Worm (Caenorhabditis elegans) whole organism, mixed stage, embryonic: ENCODE measurements around the gene gcn-1.

Experiments used
- bed-3 ChIP-seq: fragments of 200-800 bp; sonication (Bioruptor generic); optimal IDR thresholded peaks from 3 replicates; lab custom pipeline; 2018; ENCODE audit warnings: mild to moderate bottlenecking, missing genetic modification characterization, moderate library complexity, missing compliant biosample characterization
- lsy-2 ChIP-seq: fragments of 150-350 bp; optimal IDR thresholded peaks from 2 replicates; lab custom pipeline; 2014; ENCODE audit warnings: missing biosample characterization, missing genetic modification characterization
- mab-5 ChIP-seq: fragments of 150-350 bp; optimal IDR thresholded peaks from 2 replicates; lab custom pipeline; 2014; ENCODE audit warnings: missing biosample characterization, missing genetic modification characterization
- nhr-237 ChIP-seq: fragments of 150-350 bp; optimal IDR thresholded peaks from 2 replicates; lab custom pipeline; 2014; ENCODE audit warnings: missing biosample characterization, missing genetic modification characterization
- nhr-28 ChIP-seq: fragments of 150-350 bp; optimal IDR thresholded peaks from 2 replicates; lab custom pipeline; 2014; ENCODE audit warnings: missing biosample characterization, missing genetic modification characterization
- sptf-1 ChIP-seq: sonication (generic microtip); optimal IDR thresholded peaks from 2 replicates; lab custom pipeline; 2017; ENCODE audit warnings: mild to moderate bottlenecking, missing genetic modification characterization, moderate library complexity, missing compliant biosample characterization

DNA sequence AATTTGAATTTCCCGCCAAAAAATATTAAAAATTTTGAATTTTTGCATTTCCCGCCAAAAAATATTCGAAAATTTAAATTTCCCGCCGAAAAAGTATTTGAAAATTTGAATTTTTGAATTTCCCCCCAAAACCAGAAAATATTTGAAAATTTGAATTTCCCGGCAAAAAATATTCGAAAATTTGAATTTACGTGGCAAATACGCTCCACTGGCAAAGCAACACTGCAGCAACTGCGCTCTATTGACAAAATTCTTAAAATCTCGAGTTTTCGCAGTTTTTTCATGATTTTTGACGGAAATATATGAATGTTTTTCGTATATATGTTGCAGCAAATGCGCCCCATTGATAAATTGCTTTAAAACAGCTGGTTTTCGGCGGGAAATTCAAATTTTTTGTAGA is 40.4 kb upstream of the gcn-1 start:
- TF ChIP-seq sptf-1 (tag; lab: Kevin White, UChicago) (no peak), nhr-237 (no peak), bed-3 (GFP tag; lab: Kevin White, UChicago) (no peak), mab-5 (tag; lab: Kevin White, UChicago) (no peak), nhr-28 (tag; lab: Kevin White, UChicago) (no peak), lsy-2 (no peak)
